Worm (Caenorhabditis elegans): ENCODE results near the gene Y17G7B.18.
"Not testable (repeated sequence)": the region's sequence is repeated elsewhere in the genome, so short reads cannot be mapped to it uniquely, and the experiment has no call there.

Gene Y17G7B.18

DNA sequence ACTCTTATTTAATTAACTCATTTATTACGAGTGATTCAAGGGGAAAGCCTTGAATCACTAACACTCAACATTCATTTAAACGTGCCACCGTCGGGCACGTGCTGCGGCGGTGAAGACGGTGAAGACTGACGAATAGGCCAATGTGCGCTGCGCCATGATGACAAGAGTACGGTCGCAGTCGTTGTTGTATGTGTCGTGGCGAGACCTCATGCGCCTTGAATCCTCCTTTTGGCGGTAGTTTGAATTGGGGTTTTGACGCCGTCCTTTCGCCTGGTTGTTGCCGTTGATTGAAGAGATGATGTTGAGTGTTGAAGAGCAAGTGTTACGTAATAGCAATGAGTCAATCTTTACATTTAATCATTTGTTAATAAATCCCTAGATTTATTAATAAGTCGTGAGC lies 50.9 kb downstream of the Y17G7B.18 start:
- TF ChIP-seq lin-35 (GFP tag; optimal IDR thresholded peaks at IDR 0.05) = peak in 1 of 2 experiments; percentile 27
- peak in 2 of 3 experiments; percentile 3 to 4 for TF ChIP-seq dpl-1 (GFP tag; optimal IDR thresholded peaks at IDR 0.05)
- not testable (repeated sequence) for TF ChIP-seq efl-1 (optimal IDR thresholded peaks at IDR 0.05)
- TF ChIP-seq efl-1 (GFP tag; optimal IDR thresholded peaks at IDR 0.05 in 1 of 2) = peak; percentile 13 to 94

DNA sequence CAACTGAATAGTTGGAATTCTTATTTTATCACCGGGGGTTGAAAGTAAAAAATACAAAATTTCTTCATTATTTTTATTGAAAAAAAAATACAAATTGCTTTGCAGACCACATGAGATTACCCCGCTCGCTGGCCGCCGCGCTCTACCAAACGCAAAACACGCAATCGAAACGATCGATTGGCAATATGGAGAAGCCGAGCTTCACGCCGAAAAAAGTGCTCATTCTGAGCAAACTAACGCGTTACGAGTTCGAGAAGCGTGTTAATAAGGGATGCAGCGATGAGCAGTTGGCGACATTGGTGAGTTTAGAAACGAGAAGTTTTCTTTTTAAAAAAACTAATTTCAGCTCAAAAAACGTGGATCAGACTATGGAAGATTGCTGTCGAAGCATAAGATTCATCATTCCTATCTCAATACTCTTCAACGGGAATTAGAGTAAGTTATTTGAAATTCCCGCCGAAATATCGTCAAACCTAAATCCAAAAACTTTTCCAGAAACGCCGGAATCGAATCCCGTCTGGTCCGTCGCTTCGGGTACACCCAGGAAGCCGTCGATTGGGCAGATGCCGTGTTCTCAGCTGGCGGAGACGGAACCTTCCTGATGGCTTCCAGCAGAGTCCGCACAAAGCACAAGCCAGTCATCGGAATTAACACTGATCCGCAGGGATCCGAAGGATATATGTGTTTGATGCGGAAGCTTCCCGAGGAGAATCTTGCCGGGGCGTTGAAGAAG lies 52.1 kb downstream of the Y17G7B.18 start:
- TF ChIP-seq efl-1 (optimal IDR thresholded peaks at IDR 0.05) (no peak), efl-1 (GFP tag; optimal IDR thresholded peaks at IDR 0.05 in 1 of 2) (peak in 1 of 2 experiments; percentile 76), nhr-12 (tag; optimal IDR thresholded peaks at IDR 0.05) (no peak), ztf-4 (tag; optimal IDR thresholded peaks at IDR 0.05) (no peak), ama-1 (optimal IDR thresholded peaks at IDR 0.05) (peak; percentile 62), C04F5.9 (tag; optimal IDR thresholded peaks at IDR 0.05) (no peak), skn-1 (tag; optimal IDR thresholded peaks at IDR 0.05) (no peak), unc-130 (tag; optimal IDR thresholded peaks at IDR 0.05) (no peak), ceh-63 (GFP tag; optimal IDR thresholded peaks at IDR 0.05) (no peak), nhr-20 (tag; optimal IDR thresholded peaks at IDR 0.05) (no peak), xbp-1 (tag; optimal IDR thresholded peaks at IDR 0.05) (no peak)

DNA sequence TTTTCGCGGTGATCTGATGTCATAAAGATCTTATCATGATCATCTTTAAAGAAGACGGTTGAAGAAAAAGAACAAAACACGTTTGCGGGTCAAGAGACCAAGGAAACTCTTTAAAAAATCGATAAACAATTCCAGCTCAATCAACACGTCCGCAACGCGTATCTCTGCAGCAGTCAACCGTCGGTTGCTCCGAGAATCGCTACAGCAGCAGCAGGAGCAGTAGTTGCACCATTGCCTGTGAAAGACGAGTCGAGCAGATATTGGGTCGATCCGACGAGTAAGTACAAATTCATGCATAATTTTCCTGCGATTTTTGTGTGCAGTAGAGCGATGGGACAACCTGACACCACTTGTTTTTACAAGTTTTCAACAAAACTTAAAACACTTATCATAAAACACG lies 53.1 kb downstream of the Y17G7B.18 start:
- no peak for TF ChIP-seq mep-1 (tag; optimal IDR thresholded peaks at IDR 0.05)
- no peak for TF ChIP-seq nhr-20 (tag; optimal IDR thresholded peaks at IDR 0.05)
- TF ChIP-seq fos-1 (tag; optimal IDR thresholded peaks at IDR 0.05) = no peak
- TF ChIP-seq mab-9 (GFP tag; IDR thresholded peaks at IDR 0.05) = no peak
- TF ChIP-seq nhr-90 (tag; optimal IDR thresholded peaks at IDR 0.05; ENCODE audit: poor library complexity) = peak; percentile 18
- TF ChIP-seq F16B12.6 (tag; optimal IDR thresholded peaks at IDR 0.05) = no peak
- TF ChIP-seq isw-1 (GFP tag; IDR thresholded peaks at IDR 0.05) = no peak
- TF ChIP-seq ceh-90 (tag; optimal IDR thresholded peaks at IDR 0.05) = no peak
- no peak for TF ChIP-seq irx-1 (tag; optimal IDR thresholded peaks at IDR 0.05)
- no peak for TF ChIP-seq aly-2 (tag; optimal IDR thresholded peaks at IDR 0.05)
- no peak for TF ChIP-seq nhr-71 (tag; optimal IDR thresholded peaks at IDR 0.05)
- no peak for TF ChIP-seq nhr-84 (tag; optimal IDR thresholded peaks at IDR 0.05)
- TF ChIP-seq nhr-11 (tag; optimal IDR thresholded peaks at IDR 0.05) = no peak
- TF ChIP-seq egl-27 (tag; optimal IDR thresholded peaks at IDR 0.05) = no peak
- TF ChIP-seq unc-86 (tag; optimal IDR thresholded peaks at IDR 0.05) = no peak
- no peak for TF ChIP-seq ceh-63 (GFP tag; optimal IDR thresholded peaks at IDR 0.05)
- TF ChIP-seq elt-3 (tag; optimal IDR thresholded peaks at IDR 0.05) = peak in 1 of 6 experiments; percentile 15
- no peak for TF ChIP-seq skn-1 (tag; optimal IDR thresholded peaks at IDR 0.05)
- no peak for TF ChIP-seq sup-37 (GFP tag; optimal IDR thresholded peaks at IDR 0.05)
- TF ChIP-seq mdl-1 (tag; optimal IDR thresholded peaks at IDR 0.05) = no peak
- TF ChIP-seq efl-1 (optimal IDR thresholded peaks at IDR 0.05) = peak in 1 of 2 experiments; percentile 9
- no peak for TF ChIP-seq efl-1 (GFP tag; optimal IDR thresholded peaks at IDR 0.05 in 1 of 2)
- no peak for TF ChIP-seq ces-1 (GFP tag; optimal IDR thresholded peaks at IDR 0.05)
- TF ChIP-seq nhr-19 (GFP tag; conservative IDR thresholded peaks at IDR 0.05) = no peak

DNA sequence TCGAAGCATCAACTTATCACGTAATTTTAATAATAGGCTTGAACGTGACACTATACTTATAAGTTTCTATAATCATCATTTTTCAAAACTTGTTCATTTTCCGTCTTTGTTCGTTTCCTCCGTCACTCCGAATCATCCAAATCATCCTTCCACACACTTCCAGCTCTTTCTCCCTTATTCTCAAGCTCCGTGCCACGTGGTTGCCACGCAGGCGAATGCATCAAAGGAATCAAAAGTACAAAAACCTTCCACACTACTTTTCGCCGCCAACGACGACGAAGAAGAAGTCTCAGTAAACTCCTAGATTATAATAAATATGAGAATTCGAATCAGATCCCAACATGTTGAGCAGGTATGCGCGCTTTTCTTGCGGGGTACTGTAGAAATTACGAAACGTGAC lies 53.5 kb downstream of the Y17G7B.18 start:
- TF ChIP-seq fkh-10 (GFP tag; optimal IDR thresholded peaks at IDR 0.05) (no peak), fkh-4 (tag; optimal IDR thresholded peaks at IDR 0.05; ENCODE audit: borderline replicate concordance) (no peak), hlh-4 (tag; optimal IDR thresholded peaks at IDR 0.05) (no peak), hpl-2 (GFP tag; optimal IDR thresholded peaks at IDR 0.05) (peak; percentile 24), nhr-85 (tag) (peak; percentile 65)

Measured in whole organism, L1 larva.